Worm (Caenorhabditis elegans): ENCODE results near the gene asp-3.

DNA sequence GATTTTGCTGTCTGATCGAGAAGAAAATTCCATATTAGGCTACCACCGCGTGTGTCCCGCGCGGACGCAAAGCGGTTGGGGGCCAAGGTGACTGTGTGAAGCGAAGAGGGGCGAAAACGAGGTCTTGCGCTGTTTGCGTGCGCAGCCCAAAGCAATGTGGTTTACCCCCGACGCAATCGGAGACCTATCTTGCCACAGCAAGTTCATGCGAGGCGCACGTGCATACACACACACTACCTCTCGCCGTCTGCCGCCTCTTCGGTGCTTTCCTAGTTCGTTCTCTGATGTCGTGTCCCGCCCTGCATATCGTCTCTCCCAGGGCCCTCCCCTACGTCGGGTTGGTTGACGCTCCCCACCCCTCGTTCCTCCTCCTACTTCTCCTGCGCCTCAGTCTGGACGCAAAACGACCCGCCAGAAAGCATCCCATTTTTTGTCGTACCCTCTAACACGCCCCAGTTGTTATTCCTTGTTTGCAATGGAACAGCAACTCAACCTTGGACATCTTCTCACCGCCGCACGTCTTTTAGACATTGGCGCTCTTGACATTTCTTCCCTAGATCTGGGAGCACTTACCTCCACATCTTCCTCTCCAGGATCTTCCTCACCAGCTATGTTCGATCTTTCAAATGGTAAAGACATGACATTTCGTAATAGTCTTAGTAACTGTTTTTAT, 48.7 kb upstream of the asp-3 start, which contains the start of gene mdl-1:
- TF ChIP-seq ref-1 (GFP tag; conservative IDR thresholded peaks at IDR 0.05) = no peak
- TF ChIP-seq ztf-29 (GFP tag; IDR thresholded peaks at IDR 0.05) = peak; percentile 45; the same call in 1 of the 2 replicates
- TF ChIP-seq ztf-23 (GFP tag; IDR thresholded peaks at IDR 0.05) = no peak
- TF ChIP-seq cog-1 (tag; optimal IDR thresholded peaks at IDR 0.05) = peak; percentile 90
- no peak for TF ChIP-seq med-1 (GFP tag; optimal IDR thresholded peaks at IDR 0.05; ENCODE audit: insufficient read depth)

Measured in whole organism, midembryonic.